Fruit fly (Drosophila melanogaster) whole organism: ENCODE measurements around the gene nAChRbeta3.

Experiments
- CG8478 ChIP-seq: fragments of >200 bp; optimal IDR thresholded peaks from 2 replicates; lab custom pipeline; 2018; ENCODE audit warnings: inconsistent platforms
- Dll ChIP-seq: fragments of >200 bp; optimal IDR thresholded peaks from 2 replicates; lab custom pipeline; 2017
- EcR ChIP-seq, 2 experiments: fragments of >200 bp; optimal IDR thresholded peaks; 2 replicates each; lab custom pipeline; 2017; ENCODE audit warnings: missing biosample characterization in 2 of 2, missing genetic modification characterization in 2 of 2, missing genetic modification reagents in 2 of 2
- pan ChIP-seq: fragments of >200 bp; optimal IDR thresholded peaks from 2 replicates; lab custom pipeline; 2017
- psq ChIP-seq: fragments of >200 bp; optimal IDR thresholded peaks from 2 replicates; lab custom pipeline; 2017
- usp ChIP-seq: fragments of >200 bp; optimal IDR thresholded peaks from 2 replicates; lab custom pipeline; 2017; ENCODE audit warnings: missing biosample characterization, missing genetic modification characterization, mixed read lengths

The nAChRbeta3 gene

dm6 chr2L:576559-577184 lies 31.7 kb downstream of the nAChRbeta3 start, which contains the start of gene Ptth:
Gene Ptth, minus strand, starts transcription at chr2L:576896.
- TF ChIP-seq psq (no peak), Dll (lab: Kevin White, UChicago) (no peak), EcR (GFP tag; optimal IDR thresholded peaks at IDR 0.05; lab: Kevin White, UChicago) (no peak), usp (GFP tag; lab: Kevin White, UChicago) (no peak), pan (lab: Kevin White, UChicago) (no peak), CG8478 (lab: Kevin White, UChicago) (no peak)

- TF ChIP-seq pan (lab: Kevin White, UChicago) (no peak), CG8478 (lab: Kevin White, UChicago) (no peak), EcR (GFP tag; optimal IDR thresholded peaks at IDR 0.05; lab: Kevin White, UChicago) (no peak), psq (no peak), Dll (lab: Kevin White, UChicago) (no peak), usp (GFP tag; lab: Kevin White, UChicago) (no peak)
These were observed 32.3 kb downstream of the nAChRbeta3 start, which contains the start of gene Pph13 for dm6 chr2L:577186-577585. Gene Pph13, plus strand, starts transcription at chr2L:577486.

dm6 chr2L:585268-585667 lies 40.3 kb downstream of the nAChRbeta3 start:
- TF ChIP-seq Dll (lab: Kevin White, UChicago) (no peak), EcR (GFP tag; optimal IDR thresholded peaks at IDR 0.05; lab: Kevin White, UChicago) (no peak), pan (lab: Kevin White, UChicago) (no peak), usp (GFP tag; lab: Kevin White, UChicago) (no peak), psq (no peak), CG8478 (lab: Kevin White, UChicago) (no peak)

dm6 chr2L:591511-591910 lies 46.6 kb downstream of the nAChRbeta3 start:
- no peak for TF ChIP-seq pan (lab: Kevin White, UChicago)
- TF ChIP-seq usp (GFP tag; lab: Kevin White, UChicago) = no peak
- no peak for TF ChIP-seq EcR (GFP tag; optimal IDR thresholded peaks at IDR 0.05; lab: Kevin White, UChicago)
- TF ChIP-seq psq = no peak

dm6 chr2L:594048-594447 lies 49.1 kb downstream of the nAChRbeta3 start:
- TF ChIP-seq CG8478 (lab: Kevin White, UChicago) = no peak

dm6 chr2L:594635-595384 lies 49.9 kb downstream of the nAChRbeta3 start, which contains the start of gene Gsc:
Gene Gsc, minus strand, starts transcription at chr2L:594685.
- TF ChIP-seq usp (GFP tag; lab: Kevin White, UChicago) (no peak), psq (no peak), Dll (lab: Kevin White, UChicago) (no peak), pan (lab: Kevin White, UChicago) (no peak), EcR (GFP tag; optimal IDR thresholded peaks at IDR 0.05; lab: Kevin White, UChicago) (no peak), CG8478 (lab: Kevin White, UChicago) (no peak)
